Fruit fly (Drosophila melanogaster): ENCODE results near the gene CG44227.

DNA sequence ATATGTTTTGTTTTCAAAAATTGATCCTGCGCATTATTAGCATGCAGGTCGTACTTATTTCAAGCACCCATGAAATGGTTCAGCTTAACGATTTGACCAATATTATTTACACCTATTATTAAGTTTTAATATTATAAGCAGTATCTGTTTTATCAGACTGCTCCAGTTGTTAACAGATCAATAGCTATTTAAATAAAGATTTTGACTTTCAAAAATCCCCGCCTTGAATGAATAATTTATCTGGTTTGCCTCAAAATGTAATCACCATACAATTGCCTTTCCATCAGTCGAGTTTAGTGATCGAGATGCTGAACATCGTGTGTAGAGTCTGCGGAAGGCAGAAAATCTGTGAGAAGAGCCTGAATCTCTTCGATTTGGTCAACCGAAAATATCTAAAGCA, 40.2 kb upstream of the CG44227 start, which contains the start of gene ouib:
- no peak for TF ChIP-seq CG8478 (optimal IDR thresholded peaks at IDR 0.05)
- TF ChIP-seq CTCF (optimal IDR thresholded peaks at IDR 0.05), result no peak
